Worm (Caenorhabditis elegans) whole organism, late embryonic: ENCODE data around the gene oig-3.

ENCODE experiments used
- C08G9.2 ChIP-seq: sonication (generic microtip); optimal IDR thresholded peaks from 2 replicates; lab custom pipeline; 2016; ENCODE audit warnings: mild to moderate bottlenecking, missing genetic modification characterization, moderate library complexity, missing compliant biosample characterization
- C38D4.7 ChIP-seq: fragments of 200-800 bp; sonication (Bioruptor generic); optimal IDR thresholded peaks from 2 replicates; lab custom pipeline; 2018; ENCODE audit warnings: mild to moderate bottlenecking, missing genetic modification characterization, moderate library complexity, missing compliant biosample characterization
- K02D7.2 ChIP-seq: sonication (generic microtip); optimal IDR thresholded peaks from 2 replicates; lab custom pipeline; 2017; ENCODE audit warnings: mild to moderate bottlenecking, missing genetic modification characterization, missing compliant biosample characterization
- K09A11.1 ChIP-seq: sonication (generic microtip); optimal IDR thresholded peaks from 2 replicates; lab custom pipeline; 2017; ENCODE audit warnings: antibody characterized with exemption, mild to moderate bottlenecking, missing genetic modification characterization, missing compliant biosample characterization; ENCODE audit not compliant: insufficient read depth
- Y22D7AL.16 ChIP-seq: sonication (generic microtip); optimal IDR thresholded peaks from 2 replicates; lab custom pipeline; 2016; ENCODE audit warnings: missing genetic modification characterization, missing compliant biosample characterization
- ahr-1 ChIP-seq: sonication (generic microtip); optimal IDR thresholded peaks from 2 replicates; lab custom pipeline; 2016; ENCODE audit warnings: missing genetic modification characterization, missing compliant biosample characterization
- ceh-14 ChIP-seq: sonication (generic microtip); optimal IDR thresholded peaks from 2 replicates; lab custom pipeline; 2016; ENCODE audit warnings: missing genotype, missing genetic modification characterization, missing compliant biosample characterization
- ceh-18 ChIP-seq: sonication (generic microtip); optimal IDR thresholded peaks from 2 replicates; lab custom pipeline; 2016; ENCODE audit warnings: missing genetic modification characterization, missing compliant biosample characterization
- ceh-19 ChIP-seq: fragments of 200-800 bp; sonication (Bioruptor generic); optimal IDR thresholded peaks from 2 replicates; lab custom pipeline; 2018; ENCODE audit warnings: mild to moderate bottlenecking, missing genetic modification characterization, missing compliant biosample characterization
- ceh-22 ChIP-seq: sonication (generic microtip); optimal IDR thresholded peaks from 2 replicates; lab custom pipeline; 2017; ENCODE audit warnings: missing biosample characterization, missing genetic modification characterization
- ceh-24 ChIP-seq: sonication (generic microtip); optimal IDR thresholded peaks from 2 replicates; lab custom pipeline; 2016; ENCODE audit warnings: mild to moderate bottlenecking, missing genetic modification characterization, missing compliant biosample characterization
- ceh-34 ChIP-seq: sonication (generic microtip); optimal IDR thresholded peaks from 2 replicates; lab custom pipeline; 2016; ENCODE audit warnings: mild to moderate bottlenecking, missing genetic modification characterization, missing compliant biosample characterization
- ceh-45 ChIP-seq: fragments of 200-800 bp; sonication (Bioruptor generic); IDR thresholded peaks from 2 replicates; pipeline ENCODE4 v1.3.6; 2022; ENCODE audit warnings: missing genetic modification reagents, missing genetic modification characterization, missing compliant biosample characterization
- ceh-48 ChIP-seq: sonication (generic microtip); optimal IDR thresholded peaks from 2 replicates; lab custom pipeline; 2016; ENCODE audit warnings: missing genetic modification characterization, inconsistent platforms, missing compliant biosample characterization
- ets-4 ChIP-seq: sonication (generic microtip); optimal IDR thresholded peaks from 2 replicates; lab custom pipeline; 2016; ENCODE audit warnings: missing genetic modification characterization, missing compliant biosample characterization
- fax-1 ChIP-seq: sonication (generic microtip); optimal IDR thresholded peaks from 2 replicates; lab custom pipeline; 2016; ENCODE audit warnings: missing genotype, missing genetic modification characterization, missing compliant biosample characterization
- fkh-10 ChIP-seq: fragments of 150-350 bp; optimal IDR thresholded peaks from 2 replicates; lab custom pipeline; 2014; ENCODE audit warnings: missing biosample characterization, missing genetic modification reagents, missing genetic modification characterization
- gmeb-2 ChIP-seq: sonication (generic microtip); optimal IDR thresholded peaks from 2 replicates; lab custom pipeline; 2016; ENCODE audit warnings: missing genetic modification characterization, inconsistent platforms, missing compliant biosample characterization
- hlh-13 ChIP-seq: fragments of 200-800 bp; sonication (Bioruptor generic); optimal IDR thresholded peaks from 2 replicates; lab custom pipeline; 2018; ENCODE audit warnings: mild to moderate bottlenecking, missing genetic modification characterization, missing compliant biosample characterization
- hlh-30 ChIP-seq: sonication (generic microtip); optimal IDR thresholded peaks from 2 replicates; lab custom pipeline; 2017; ENCODE audit warnings: antibody characterized with exemption, missing genetic modification characterization, missing compliant biosample characterization; ENCODE audit not compliant: insufficient read depth
- hlh-6 ChIP-seq: sonication (generic microtip); optimal IDR thresholded peaks from 2 replicates; lab custom pipeline; 2016; ENCODE audit warnings: missing genotype, missing genetic modification characterization, missing compliant biosample characterization
- hlh-8 ChIP-seq: sonication (generic microtip); optimal IDR thresholded peaks from 2 replicates; lab custom pipeline; 2016; ENCODE audit warnings: missing genotype, missing genetic modification characterization, missing compliant biosample characterization
- lim-6 ChIP-seq: sonication (generic microtip); optimal IDR thresholded peaks from 2 replicates; lab custom pipeline; 2016; ENCODE audit warnings: missing genetic modification characterization, missing compliant biosample characterization
- lin-11 ChIP-seq: fragments of 200-800 bp; sonication (Bioruptor generic); optimal IDR thresholded peaks from 2 replicates; lab custom pipeline; 2018; ENCODE audit warnings: mild to moderate bottlenecking, missing genetic modification characterization, missing compliant biosample characterization
- mec-3 ChIP-seq: sonication (generic microtip); optimal IDR thresholded peaks from 2 replicates; lab custom pipeline; 2016; ENCODE audit warnings: borderline replicate concordance, missing genetic modification characterization, missing compliant biosample characterization
- nhr-11 ChIP-seq: fragments of 150-350 bp; optimal IDR thresholded peaks from 2 replicates; lab custom pipeline; 2014; ENCODE audit warnings: missing biosample characterization, missing genetic modification characterization
- nhr-232 ChIP-seq: sonication (generic microtip); optimal IDR thresholded peaks from 2 replicates; lab custom pipeline; 2016; ENCODE audit warnings: missing genetic modification characterization, missing compliant biosample characterization
- pag-3 ChIP-seq: sonication (generic microtip); optimal IDR thresholded peaks from 2 replicates; lab custom pipeline; 2016; ENCODE audit warnings: missing compliant biosample characterization, missing genetic modification characterization, borderline replicate concordance
- pat-9 ChIP-seq: fragments of 200-800 bp; sonication (Bioruptor generic); optimal IDR thresholded peaks from 2 replicates; lab custom pipeline; 2018; ENCODE audit warnings: mild to moderate bottlenecking, missing genetic modification characterization, moderate library complexity, missing compliant biosample characterization
- pax-1 ChIP-seq: fragments of 150-350 bp; optimal IDR thresholded peaks from 2 replicates; lab custom pipeline; 2014; ENCODE audit warnings: missing biosample characterization, missing genetic modification characterization
- pha-2 ChIP-seq: sonication (generic microtip); optimal IDR thresholded peaks from 2 replicates; lab custom pipeline; 2017; ENCODE audit warnings: mild to moderate bottlenecking, missing genetic modification characterization, missing compliant biosample characterization
- pha-4 ChIP-seq: fragments of 150-350 bp; optimal IDR thresholded peaks from 2 replicates; lab custom pipeline; 2018; ENCODE audit warnings: missing biosample characterization, missing genetic modification reagents, missing genetic modification characterization
- ref-2 ChIP-seq: sonication (generic microtip); optimal IDR thresholded peaks from 2 replicates; lab custom pipeline; 2016; ENCODE audit warnings: missing genetic modification characterization, missing compliant biosample characterization
- rnt-1 ChIP-seq: sonication (generic microtip); optimal IDR thresholded peaks from 2 replicates; lab custom pipeline; 2016; ENCODE audit warnings: missing genetic modification characterization, missing compliant biosample characterization
- sdc-2 ChIP-seq: sonication (generic microtip); optimal IDR thresholded peaks from 2 replicates; lab custom pipeline; 2016; ENCODE audit warnings: missing genotype, missing genetic modification characterization, missing compliant biosample characterization
- sox-2 ChIP-seq: fragments of 200-800 bp; sonication (Bioruptor generic); IDR thresholded peaks from 2 replicates; pipeline ENCODE4 v1.3.6; 2022; ENCODE audit warnings: missing genetic modification reagents, missing genetic modification characterization, missing compliant biosample characterization
- sox-4 ChIP-seq: sonication (generic microtip); optimal IDR thresholded peaks from 2 replicates; lab custom pipeline; 2017; ENCODE audit warnings: mild to moderate bottlenecking, missing genetic modification characterization, inconsistent platforms, missing compliant biosample characterization
- syd-9 ChIP-seq: sonication (generic microtip); optimal IDR thresholded peaks from 2 replicates; lab custom pipeline; 2016; ENCODE audit warnings: mild to moderate bottlenecking, missing genetic modification characterization, moderate library complexity, missing compliant biosample characterization
- tbx-7 ChIP-seq: sonication (generic microtip); optimal IDR thresholded peaks from 2 replicates; lab custom pipeline; 2016; ENCODE audit warnings: missing genotype, missing genetic modification characterization, missing compliant biosample characterization
- ttx-3 ChIP-seq: sonication (generic microtip); optimal IDR thresholded peaks from 2 replicates; lab custom pipeline; 2016; ENCODE audit warnings: missing genetic modification reagents, missing genetic modification characterization, missing compliant biosample characterization
- unc-42 ChIP-seq: sonication (generic microtip); optimal IDR thresholded peaks from 2 replicates; lab custom pipeline; 2016; ENCODE audit warnings: missing genotype, missing genetic modification characterization, missing compliant biosample characterization
- unc-55 ChIP-seq: sonication (generic microtip); optimal IDR thresholded peaks from 2 replicates; lab custom pipeline; 2017; ENCODE audit warnings: missing biosample characterization, missing genetic modification reagents, missing genetic modification characterization
- zip-5 ChIP-seq: sonication (generic microtip); optimal IDR thresholded peaks from 2 replicates; lab custom pipeline; 2016; ENCODE audit warnings: missing genetic modification characterization, missing compliant biosample characterization
- ztf-16 ChIP-seq: sonication (generic microtip); optimal IDR thresholded peaks from 2 replicates; lab custom pipeline; 2017; ENCODE audit warnings: missing genetic modification characterization, missing compliant biosample characterization

Gene oig-3

DNA sequence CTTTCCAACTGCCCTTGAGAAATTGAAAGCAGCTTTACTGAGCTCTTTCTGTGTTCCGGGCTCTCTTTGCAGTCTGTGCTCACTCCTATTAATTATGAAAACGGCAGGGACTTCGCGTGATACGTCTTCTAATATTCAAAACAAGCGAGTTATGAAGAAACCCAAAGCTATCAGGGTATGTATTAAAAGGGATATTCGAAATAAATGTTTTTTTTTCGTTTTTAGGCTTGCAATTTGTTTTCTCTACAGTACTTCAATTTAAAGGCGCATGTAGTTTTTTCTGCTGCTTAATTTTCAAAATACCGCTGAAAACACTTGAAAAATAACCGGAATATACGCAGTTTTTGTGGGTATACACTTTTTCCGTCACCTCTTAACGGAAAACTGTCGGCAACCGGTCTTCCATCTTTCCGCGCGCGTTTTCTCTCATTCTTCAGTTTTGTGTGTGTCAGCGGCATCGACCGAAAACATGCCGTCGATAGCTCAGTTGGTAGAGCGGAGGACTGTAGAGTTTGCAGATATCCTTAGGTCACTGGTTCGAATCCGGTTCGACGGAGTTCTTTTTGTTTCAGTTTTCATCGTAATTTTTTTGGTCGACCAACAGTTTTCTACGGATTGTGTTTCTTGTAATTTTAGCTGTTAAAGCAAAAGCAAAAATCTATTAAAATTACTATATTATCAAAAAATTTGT lies 40.2 kb upstream of the oig-3 start, which contains the start of gene gasr-8 (continued):
- no peak for TF ChIP-seq lim-6 (tag; lab: Kevin White, UChicago)
- peak; percentile 33 for TF ChIP-seq ceh-19 (GFP tag; lab: Kevin White, UChicago)
- TF ChIP-seq pax-1, result no peak
- peak; percentile 15 for TF ChIP-seq fax-1
- TF ChIP-seq ceh-45 (GFP tag; lab: Robert Waterston, UW), result no peak
- no peak for TF ChIP-seq Y22D7AL.16 (tag; lab: Kevin White, UChicago)
- no peak for TF ChIP-seq ceh-18 (tag; lab: Kevin White, UChicago)
- TF ChIP-seq mec-3 (tag; lab: Kevin White, UChicago), result no peak
- TF ChIP-seq ceh-48 (tag; lab: Kevin White, UChicago), result peak; percentile 15
- no peak for TF ChIP-seq tbx-7
- TF ChIP-seq syd-9 (tag; lab: Kevin White, UChicago), result no peak
- TF ChIP-seq ceh-24 (tag; lab: Kevin White, UChicago), result no peak
- TF ChIP-seq ztf-16 (tag; lab: Kevin White, UChicago), result peak; percentile 3
- TF ChIP-seq rnt-1 (tag; lab: Kevin White, UChicago), result no peak
- no peak for TF ChIP-seq unc-42 (tag; lab: Kevin White, UChicago)
- TF ChIP-seq ceh-34 (tag; lab: Kevin White, UChicago), result no peak
- TF ChIP-seq pha-2 (tag; lab: Kevin White, UChicago), result no peak
- no peak for TF ChIP-seq ceh-22
- no peak for TF ChIP-seq nhr-232 (tag; lab: Kevin White, UChicago)
- TF ChIP-seq nhr-11 (tag; lab: Kevin White, UChicago), result no peak
- peak; percentile 9 for TF ChIP-seq sox-4 (tag; lab: Kevin White, UChicago)
- TF ChIP-seq C08G9.2 (tag; lab: Kevin White, UChicago), result peak; percentile 24
- TF ChIP-seq C38D4.7, result peak; percentile 22
- no peak for TF ChIP-seq ttx-3 (tag; lab: Kevin White, UChicago)
- no peak for TF ChIP-seq K09A11.1
- no peak for TF ChIP-seq zip-5 (tag; lab: Kevin White, UChicago)
- TF ChIP-seq ahr-1 (tag; lab: Kevin White, UChicago), result no peak

DNA sequence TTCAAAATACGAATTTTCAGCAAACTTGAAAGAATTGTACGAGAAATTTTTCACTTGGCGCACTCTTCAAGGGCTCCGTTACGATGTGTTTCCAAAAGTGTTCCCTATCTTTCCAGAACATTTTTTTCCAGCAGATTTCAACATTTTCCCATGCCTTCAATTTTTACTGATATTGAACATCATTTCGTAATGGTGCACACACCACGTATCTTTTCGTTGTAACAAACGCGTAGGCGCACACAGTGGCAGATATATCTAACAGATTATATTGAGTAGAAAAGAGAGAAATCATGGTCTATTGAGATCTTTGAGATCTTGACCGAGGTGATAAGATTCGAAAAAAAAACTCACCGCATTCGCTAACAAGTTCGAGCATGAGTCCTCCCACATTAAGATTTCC lies 33.7 kb upstream of the oig-3 start:
- TF ChIP-seq ceh-18 (tag; lab: Kevin White, UChicago) (peak; percentile 30), fkh-10 (GFP tag; lab: Kevin White, UChicago) (no peak), unc-55 (peak; percentile 44)

DNA sequence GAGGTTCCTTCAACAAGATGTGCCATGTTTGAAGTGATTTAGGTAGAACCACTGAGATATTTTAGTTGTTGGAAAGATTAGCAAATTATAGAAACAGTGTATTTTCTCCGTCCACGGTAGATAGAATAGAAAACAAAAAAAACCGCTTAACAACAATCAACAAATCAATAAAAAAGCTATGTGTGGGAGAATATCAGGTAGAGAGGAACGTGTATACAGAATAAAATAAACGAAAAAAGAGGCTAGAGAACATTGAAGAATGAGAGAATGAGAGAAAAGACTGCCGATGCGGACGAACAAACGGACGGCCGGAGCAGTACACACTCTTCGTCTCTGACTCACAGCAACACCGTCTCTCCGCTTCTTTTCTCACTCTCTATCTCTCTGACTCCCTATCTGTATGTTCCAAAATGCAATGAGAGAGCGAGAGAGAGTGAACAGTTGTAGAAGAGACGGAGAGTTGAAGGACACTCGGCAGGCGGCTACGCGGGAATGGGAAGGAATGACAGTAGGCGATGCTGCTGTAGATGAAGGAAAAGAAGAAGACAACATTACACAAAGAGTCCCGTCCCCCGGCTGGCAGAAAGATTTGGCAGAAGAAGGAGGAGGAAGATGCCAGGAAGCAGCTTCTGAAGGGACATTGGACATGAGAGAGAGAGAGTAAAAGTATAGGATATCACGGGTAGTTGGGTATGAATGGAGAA lies 32.7 kb upstream of the oig-3 start, which contains the start of gene unc-112:
TSS of gene unc-112 (minus strand) at position 51 of the 704 bp plus-strand sequence.
- TF ChIP-seq ceh-34 (tag; lab: Kevin White, UChicago), result peak; percentile 93
- TF ChIP-seq hlh-6 (tag; lab: Kevin White, UChicago), result no peak
- no peak for TF ChIP-seq sox-4 (tag; lab: Kevin White, UChicago)
- TF ChIP-seq K02D7.2 (tag; lab: Kevin White, UChicago), result no peak
- TF ChIP-seq pha-4 (tag; lab: Kevin White, UChicago), result no peak
- no peak for TF ChIP-seq lin-11 (tag; lab: Kevin White, UChicago)
- TF ChIP-seq sox-2 (GFP tag; lab: Robert Waterston, UW), result no peak
- TF ChIP-seq rnt-1 (tag; lab: Kevin White, UChicago), result peak; percentile 93
- TF ChIP-seq ceh-14, result peak; percentile 51
- peak; percentile 89 for TF ChIP-seq ref-2 (tag; lab: Kevin White, UChicago)
- peak; percentile 22 for TF ChIP-seq pax-1
- TF ChIP-seq ceh-19 (GFP tag; lab: Kevin White, UChicago), result peak; percentile 67
- no peak for TF ChIP-seq pag-3 (tag; lab: Kevin White, UChicago)
- TF ChIP-seq gmeb-2 (tag; lab: Kevin White, UChicago), result no peak
- no peak for TF ChIP-seq zip-5 (tag; lab: Kevin White, UChicago)
- no peak for TF ChIP-seq ceh-45 (GFP tag; lab: Robert Waterston, UW)
- no peak for TF ChIP-seq hlh-13
- peak; percentile 29 for TF ChIP-seq hlh-8 (tag; lab: Kevin White, UChicago)
- no peak for TF ChIP-seq fkh-10 (GFP tag; lab: Kevin White, UChicago)
- TF ChIP-seq nhr-232 (tag; lab: Kevin White, UChicago), result no peak
- TF ChIP-seq sdc-2 (tag; lab: Kevin White, UChicago), result peak; percentile 67
- no peak for TF ChIP-seq mec-3 (tag; lab: Kevin White, UChicago)
- peak; percentile 96 for TF ChIP-seq unc-55
- no peak for TF ChIP-seq lim-6 (tag; lab: Kevin White, UChicago)
- peak; percentile 53 for TF ChIP-seq ets-4 (tag; lab: Kevin White, UChicago)
- peak; percentile 58 for TF ChIP-seq unc-42 (tag; lab: Kevin White, UChicago)
- peak; percentile 80 for TF ChIP-seq syd-9 (tag; lab: Kevin White, UChicago)
- TF ChIP-seq C38D4.7, result peak; percentile 6
- peak; percentile 66 for TF ChIP-seq pat-9
- TF ChIP-seq hlh-30, result peak; percentile 61
